Worm (Caenorhabditis elegans) whole organism, L3 larva: ENCODE results near the gene col-119.

Source experiments
- aly-2 ChIP-seq: fragments of 150-350 bp; optimal IDR thresholded peaks from 2 replicates; lab custom pipeline; 2014; ENCODE audit warnings: missing biosample characterization, missing genetic modification characterization
- ceh-82 ChIP-seq: fragments of 150-350 bp; optimal IDR thresholded peaks from 2 replicates; lab custom pipeline; 2014; ENCODE audit warnings: missing biosample characterization, missing genetic modification characterization
- egl-27 ChIP-seq: sonication (generic microtip); optimal IDR thresholded peaks from 4 replicates; lab custom pipeline; 2017; ENCODE audit warnings: missing biosample characterization, missing genetic modification reagents, missing genetic modification characterization
- elt-2 ChIP-seq: sonication (generic microtip); optimal IDR thresholded peaks from 2 replicates; lab custom pipeline; 2016; ENCODE audit warnings: missing genetic modification reagents, mild to moderate bottlenecking, missing genetic modification characterization, missing compliant biosample characterization
- fkh-2 ChIP-seq: fragments of 150-350 bp; optimal IDR thresholded peaks from 2 replicates; lab custom pipeline; 2014; ENCODE audit warnings: missing biosample characterization, missing genetic modification reagents, missing genetic modification characterization
- mdl-1 ChIP-seq: fragments of 150-350 bp; optimal IDR thresholded peaks from 2 replicates; lab custom pipeline; 2014; ENCODE audit warnings: missing biosample characterization, missing genetic modification characterization
- nhr-237 ChIP-seq: fragments of 150-350 bp; optimal IDR thresholded peaks from 2 replicates; lab custom pipeline; 2014; ENCODE audit warnings: missing biosample characterization, missing genetic modification characterization
- unc-62 ChIP-seq: fragments of 150-350 bp; sonication (generic microtip); optimal IDR thresholded peaks from 4 replicates; lab custom pipeline; 2014; ENCODE audit warnings: missing biosample characterization, missing genetic modification reagents, missing genetic modification characterization

DNA sequence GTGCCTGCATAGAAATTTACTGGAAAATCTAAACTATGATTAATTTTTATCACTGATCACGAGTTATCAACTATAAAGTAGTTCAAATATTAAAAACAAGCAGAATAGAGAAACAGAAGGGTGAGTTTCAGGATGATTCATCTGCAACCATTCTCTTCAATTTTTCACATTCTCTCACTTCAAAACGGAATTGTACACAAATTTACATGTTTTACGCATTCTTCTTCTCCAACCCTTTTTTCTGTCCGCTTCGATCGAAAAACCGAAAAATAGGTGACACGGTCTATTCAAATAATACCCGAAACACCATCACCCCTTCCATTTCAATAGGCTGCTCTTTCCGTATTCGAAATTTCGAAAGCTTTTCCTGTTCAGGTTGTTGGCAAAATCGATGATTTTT is 46.0 kb downstream of the col-119 start, which contains the start of gene D1046.4:
- no peak for TF ChIP-seq egl-27 (tag; lab: Kevin White, UChicago)
- TF ChIP-seq unc-62, result no peak
- TF ChIP-seq ceh-82 (tag; lab: Kevin White, UChicago), result no peak
- TF ChIP-seq fkh-2 (tag; lab: Kevin White, UChicago), result no peak
- no peak for TF ChIP-seq mdl-1 (tag; lab: Kevin White, UChicago)
- TF ChIP-seq aly-2 (tag; lab: Kevin White, UChicago), result no peak
- TF ChIP-seq elt-2 (tag; lab: Kevin White, UChicago), result no peak
- TF ChIP-seq nhr-237, result no peak
